Worm (Caenorhabditis elegans) whole organism, L4 larva: ENCODE results near the gene gst-29.
A peak's percentile ranks its signal among the peaks of the same experiment; 100 is the strongest.

ENCODE experiments used
- D1046.2 ChIP-seq: fragments of 200-800 bp; sonication (Bioruptor generic); IDR thresholded peaks from 2 replicates; pipeline ENCODE4 v1.3.6; 2022; ENCODE audit warnings: missing genetic modification characterization, missing compliant biosample characterization
- F10B5.3 ChIP-seq: sonication (generic microtip); optimal IDR thresholded peaks from 2 replicates; lab custom pipeline; 2016; ENCODE audit warnings: mild to moderate bottlenecking, missing genetic modification characterization, missing compliant biosample characterization
- F49E8.2 ChIP-seq: sonication (generic microtip); optimal IDR thresholded peaks from 2 replicates; lab custom pipeline; 2016; ENCODE audit warnings: missing compliant biosample characterization, mild to moderate bottlenecking, missing genetic modification characterization, borderline replicate concordance
- ZK337.2 ChIP-seq: fragments of 200-800 bp; sonication (Bioruptor generic); IDR thresholded peaks from 2 replicates; pipeline ENCODE4 v1.3.6; 2022; ENCODE audit warnings: missing genetic modification reagents, missing genetic modification characterization, missing compliant biosample characterization
- aha-1 ChIP-seq: fragments of 150-350 bp; peaks from one replicate; lab custom pipeline; 2014; ENCODE audit warnings: missing biosample characterization, missing genetic modification characterization
- aly-2 ChIP-seq: sonication (generic microtip); optimal IDR thresholded peaks from 2 replicates; lab custom pipeline; 2018; ENCODE audit warnings: missing biosample characterization, missing genetic modification characterization
- ama-1 ChIP-seq: fragments of 150-350 bp; optimal IDR thresholded peaks from 2 replicates; lab custom pipeline; 2014; ENCODE audit warnings: inconsistent platforms, mixed read lengths
- attf-4 ChIP-seq: sonication (generic microtip); optimal IDR thresholded peaks from 3 replicates; lab custom pipeline; 2017; ENCODE audit warnings: missing biosample characterization, missing genetic modification characterization
- ceh-44 ChIP-seq: fragments of 200-800 bp; sonication (Bioruptor generic); IDR thresholded peaks from 2 replicates; pipeline ENCODE4 v1.3.6; 2022; ENCODE audit warnings: missing genetic modification reagents, missing genetic modification characterization, missing compliant biosample characterization
- ceh-62 ChIP-seq: sonication (generic microtip); optimal IDR thresholded peaks from 2 replicates; lab custom pipeline; 2017; ENCODE audit warnings: missing biosample characterization, missing genetic modification characterization
- ces-1 ChIP-seq: fragments of 150-350 bp; sonication (generic microtip); optimal IDR thresholded peaks from 4 replicates; lab custom pipeline; 2014; ENCODE audit warnings: missing biosample characterization, missing genetic modification reagents, missing genetic modification characterization
- ctbp-1 ChIP-seq: fragments of 200-800 bp; sonication (Bioruptor generic); IDR thresholded peaks from 2 replicates; pipeline ENCODE4 v1.3.6; 2022; ENCODE audit warnings: missing genetic modification reagents, missing genetic modification characterization, missing compliant biosample characterization
- daf-12 ChIP-seq: fragments of 150-350 bp; optimal IDR thresholded peaks from 2 replicates; lab custom pipeline; 2014; ENCODE audit warnings: missing biosample characterization, missing genetic modification reagents, missing genetic modification characterization
- daf-16 ChIP-seq, 3 experiments: sonication (generic microtip); optimal IDR thresholded peaks; 2 replicates each; lab custom pipeline; 2016 to 2017; ENCODE audit warnings: missing genetic modification characterization in 3 of 3, missing genetic modification reagents in 3 of 3, mild to moderate bottlenecking in 2 of 3, missing compliant biosample characterization in 2 of 3, missing biosample characterization in 1 of 3, moderate library complexity in 1 of 3
- daf-8 ChIP-seq: fragments of 200-800 bp; sonication (Bioruptor generic); IDR thresholded peaks from 2 replicates; pipeline ENCODE4 v1.3.6; 2022; ENCODE audit warnings: missing genetic modification characterization, missing compliant biosample characterization
- dmd-9 ChIP-seq: fragments of 200-800 bp; sonication (Bioruptor generic); IDR thresholded peaks from 2 replicates; pipeline ENCODE4 v1.3.6; 2022; ENCODE audit warnings: missing genetic modification reagents, missing genetic modification characterization, missing compliant biosample characterization
- duxl-1 ChIP-seq: sonication (generic microtip); optimal IDR thresholded peaks from 2 replicates; lab custom pipeline; 2016; ENCODE audit warnings: mild to moderate bottlenecking, missing genetic modification characterization, moderate library complexity, missing compliant biosample characterization; ENCODE audit not compliant: poor library complexity
- dve-1 ChIP-seq: sonication (generic microtip); optimal IDR thresholded peaks from 2 replicates; lab custom pipeline; 2017; ENCODE audit warnings: antibody characterized with exemption, mild to moderate bottlenecking, missing genetic modification characterization, missing compliant biosample characterization; ENCODE audit not compliant: insufficient read depth
- egl-43 ChIP-seq: fragments of 200-800 bp; sonication (Bioruptor generic); IDR thresholded peaks from 2 replicates; pipeline ENCODE4 v1.3.6; 2022; ENCODE audit warnings: missing genetic modification reagents, missing genetic modification characterization, missing compliant biosample characterization
- gei-8 ChIP-seq: fragments of 200-800 bp; sonication (Bioruptor generic); optimal IDR thresholded peaks from 2 replicates; lab custom pipeline; 2018; ENCODE audit warnings: mild to moderate bottlenecking, missing genetic modification characterization, missing compliant biosample characterization
- jun-1 ChIP-seq: fragments of 150-350 bp; optimal IDR thresholded peaks from 2 replicates; lab custom pipeline; 2014; ENCODE audit warnings: missing biosample characterization, missing genetic modification reagents, missing genetic modification characterization
- lin-1 ChIP-seq: fragments of 200-800 bp; sonication (Bioruptor generic); IDR thresholded peaks from 2 replicates; pipeline ENCODE4 v1.3.6; 2022; ENCODE audit warnings: missing genetic modification reagents, missing genetic modification characterization, missing compliant biosample characterization
- lin-13 ChIP-seq: fragments of 150-350 bp; optimal IDR thresholded peaks from 2 replicates; lab custom pipeline; 2014; ENCODE audit warnings: missing biosample characterization, missing genetic modification reagents, missing genetic modification characterization
- lin-15B ChIP-seq: fragments of 150-350 bp; sonication (generic microtip); optimal IDR thresholded peaks from 3 replicates; lab custom pipeline; 2014; ENCODE audit warnings: missing biosample characterization, missing genetic modification characterization
- lin-38 ChIP-seq: fragments of 200-800 bp; sonication (Bioruptor generic); IDR thresholded peaks from 2 replicates; pipeline ENCODE4 v1.3.6; 2022; ENCODE audit warnings: missing genetic modification reagents, missing genetic modification characterization, missing compliant biosample characterization
- lir-3 ChIP-seq: sonication (generic microtip); optimal IDR thresholded peaks from 2 replicates; lab custom pipeline; 2016; ENCODE audit warnings: mild to moderate bottlenecking, missing genetic modification characterization, missing compliant biosample characterization
- mdl-1 ChIP-seq, 2 experiments: fragments of 150-350 bp in 1 of 2; sonication (generic microtip) in 1 of 2; optimal IDR thresholded peaks; 2 replicates each; lab custom pipeline; 2014 to 2017; ENCODE audit warnings: missing biosample characterization in 2 of 2, missing genetic modification characterization in 2 of 2
- mep-1 ChIP-seq: fragments of 150-350 bp; sonication (generic microtip); optimal IDR thresholded peaks from 3 replicates; lab custom pipeline; 2014; ENCODE audit warnings: missing biosample characterization, missing genetic modification characterization
- mxl-3 ChIP-seq: fragments of 200-800 bp; sonication (Bioruptor generic); optimal IDR thresholded peaks from 2 replicates; lab custom pipeline; 2018; ENCODE audit warnings: mild to moderate bottlenecking, missing genetic modification characterization, missing compliant biosample characterization
- nhr-10 ChIP-seq: fragments of 150-350 bp; optimal IDR thresholded peaks from 2 replicates; lab custom pipeline; 2014; ENCODE audit warnings: missing biosample characterization, missing genetic modification characterization
- nhr-25 ChIP-seq: sonication (generic microtip); optimal IDR thresholded peaks from 2 replicates; lab custom pipeline; 2017; ENCODE audit warnings: missing genetic modification characterization, mild to moderate bottlenecking, missing compliant biosample characterization, antibody characterized with exemption, moderate library complexity, borderline replicate concordance; ENCODE audit not compliant: insufficient read depth
- nhr-28 ChIP-seq: fragments of 150-350 bp; optimal IDR thresholded peaks from 2 replicates; lab custom pipeline; 2014; ENCODE audit warnings: missing biosample characterization, missing genetic modification characterization
- nhr-42 ChIP-seq: fragments of 200-800 bp; sonication (Bioruptor generic); IDR thresholded peaks from 2 replicates; pipeline ENCODE4 v1.3.6; 2022; ENCODE audit warnings: missing genetic modification characterization, missing compliant biosample characterization
- nhr-48 ChIP-seq: sonication (generic microtip); optimal IDR thresholded peaks from 2 replicates; lab custom pipeline; 2016; ENCODE audit warnings: mild to moderate bottlenecking, missing genetic modification characterization, missing compliant biosample characterization
- nhr-77 ChIP-seq: fragments of 150-350 bp; optimal IDR thresholded peaks from 2 replicates; lab custom pipeline; 2014; ENCODE audit warnings: missing biosample characterization, missing genetic modification characterization
- pha-4 ChIP-seq, 2 experiments: fragments of 150-350 bp in 1 of 2; fragments of 200-800 bp in 1 of 2; sonication (Bioruptor generic) in 1 of 2; IDR thresholded peaks in 1 of 2; optimal IDR thresholded peaks in 1 of 2; 2 replicates each; pipeline versions ENCODE4 v1.3.6 to Lab custom; 2014 to 2022; ENCODE audit warnings: missing genetic modification characterization in 2 of 2, missing genetic modification reagents in 2 of 2, missing biosample characterization in 1 of 2, missing compliant biosample characterization in 1 of 2
- saeg-2 ChIP-seq: fragments of 200-800 bp; sonication (Bioruptor generic); IDR thresholded peaks from 2 replicates; pipeline ENCODE4 v1.3.6; 2022; ENCODE audit warnings: missing genetic modification reagents, missing genetic modification characterization, missing compliant biosample characterization
- set-16 ChIP-seq: fragments of 200-800 bp; sonication (Bioruptor generic); IDR thresholded peaks from 2 replicates; pipeline ENCODE4 v1.3.6; 2022; ENCODE audit warnings: missing genetic modification reagents, missing genetic modification characterization, missing compliant biosample characterization
- unc-130 ChIP-seq: sonication (generic microtip); optimal IDR thresholded peaks from 2 replicates; lab custom pipeline; 2016; ENCODE audit warnings: missing genetic modification reagents, missing genetic modification characterization, missing compliant biosample characterization
- unc-62 ChIP-seq, 3 experiments: fragments of 150-350 bp in 1 of 3; sonication (generic microtip); optimal IDR thresholded peaks in 2 of 3; peaks in 1 of 3; 1 replicate in 1 of 3; 2 replicates in 2 of 3; lab custom pipeline; 2014 to 2017; ENCODE audit warnings: missing biosample characterization in 3 of 3, missing genetic modification characterization in 3 of 3, missing genetic modification reagents in 3 of 3, missing genotype in 1 of 3
- zag-1 ChIP-seq: fragments of 150-350 bp; optimal IDR thresholded peaks from 2 replicates; lab custom pipeline; 2014; ENCODE audit warnings: missing biosample characterization, missing genetic modification characterization
- zip-11 ChIP-seq: fragments of 200-800 bp; sonication (Bioruptor generic); IDR thresholded peaks from 2 replicates; pipeline ENCODE4 v1.3.6; 2022; ENCODE audit warnings: missing genetic modification characterization, missing compliant biosample characterization

gst-29 gene

ce11 chrII:15169811-15170282 lies at the start of gene gst-29:
gst-29 (minus strand) TSS chrII:15169861.
- TF ChIP-seq lir-3 (tag; lab: Kevin White, UChicago) (no peak), mdl-1 (tag; optimal IDR thresholded peaks at IDR 0.05; lab: Kevin White, UChicago) (no peak), attf-4 (tag; lab: Kevin White, UChicago) (no peak), nhr-48 (tag; lab: Kevin White, UChicago) (no peak), lin-38 (no peak), aly-2 (tag; lab: Kevin White, UChicago) (no peak), dve-1 (tag; lab: Kevin White, UChicago) (peak; percentile 63), dmd-9 (GFP tag; lab: Robert Waterston, UW) (no peak), jun-1 (no peak), daf-16 (GFP tag; optimal IDR thresholded peaks at IDR 0.05; lab: Kevin White, UChicago) (no peak), daf-16 (tag; optimal IDR thresholded peaks at IDR 0.05; lab: Kevin White, UChicago) (peak; percentile 100), nhr-77 (tag; lab: Kevin White, UChicago) (peak; percentile 53), mep-1 (no peak), ceh-62 (tag; lab: Kevin White, UChicago) (no peak), saeg-2 (GFP tag; lab: Robert Waterston, UW) (no peak), nhr-28 (tag; lab: Kevin White, UChicago) (peak; percentile 69)

- TF ChIP-seq daf-16 (GFP tag; optimal IDR thresholded peaks at IDR 0.05; lab: Kevin White, UChicago) (no peak), daf-16 (tag; optimal IDR thresholded peaks at IDR 0.05; lab: Kevin White, UChicago) (peak; percentile 6), F49E8.2 (no peak), unc-62 (GFP tag; optimal IDR thresholded peaks at IDR 0.05 in 1 of 2; lab: Kevin White, UChicago) (peak in 1 of 2 experiments; percentile 40), unc-62 (tag; optimal IDR thresholded peaks at IDR 0.05; lab: Kevin White, UChicago) (no peak), lin-13 (GFP tag; lab: Kevin White, UChicago) (no peak), zip-11 (GFP tag; lab: Robert Waterston, UW) (no peak), ama-1 (lab: Kevin White, UChicago) (peak; percentile 37)
These were observed 49.4 kb upstream of the gst-29 start for ce11 chrII:15219033-15219432.

DNA sequence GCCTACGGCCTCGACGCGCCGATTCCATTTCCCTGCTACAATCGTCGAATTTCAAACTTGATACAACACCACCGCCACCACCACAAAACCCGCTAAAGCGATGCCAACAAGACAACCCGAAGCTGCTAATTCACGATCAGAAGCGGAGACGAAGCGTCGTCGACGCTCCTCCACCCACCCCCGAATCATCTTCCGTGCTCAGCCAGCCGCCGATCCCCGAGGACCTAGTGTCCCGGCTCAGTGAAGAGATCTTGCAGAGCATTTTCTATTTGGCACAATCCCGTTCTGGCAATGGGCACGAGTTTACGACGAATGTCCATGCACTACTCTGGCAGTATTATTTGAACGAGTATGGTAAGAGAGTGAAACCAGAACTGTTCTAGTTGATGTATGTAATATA lies 48.9 kb upstream of the gst-29 start:
- TF ChIP-seq D1046.2 (GFP tag; lab: Robert Waterston, UW): no peak
- peak; percentile 26; the same call in 1 of the 2 replicates for TF ChIP-seq nhr-42
- TF ChIP-seq nhr-25: no peak
- TF ChIP-seq ceh-44 (GFP tag; lab: Robert Waterston, UW): no peak
- no peak for TF ChIP-seq daf-12 (tag; lab: Kevin White, UChicago)
- no peak for TF ChIP-seq pha-4 (GFP tag; IDR thresholded peaks at IDR 0.05; lab: Robert Waterston, UW)
- TF ChIP-seq pha-4 (tag; optimal IDR thresholded peaks at IDR 0.05; lab: Kevin White, UChicago): no peak
- TF ChIP-seq F10B5.3: no peak
- TF ChIP-seq duxl-1: no peak
- peak; percentile 5 for TF ChIP-seq aha-1 (tag; lab: Kevin White, UChicago)
- peak; percentile 70; the same call in 1 of the 2 replicates for TF ChIP-seq set-16 (GFP tag; lab: Robert Waterston, UW)
- TF ChIP-seq, all 104 proteins: peak for 3

- TF ChIP-seq F10B5.3 (no peak), daf-8 (GFP tag; lab: Robert Waterston, UW) (no peak), duxl-1 (no peak), gei-8 (GFP tag; lab: Kevin White, UChicago) (no peak), ama-1 (lab: Kevin White, UChicago) (no peak), lin-1 (no peak), ctbp-1 (no peak), set-16 (GFP tag; lab: Robert Waterston, UW) (peak; percentile 97), nhr-10 (tag; lab: Kevin White, UChicago) (no peak), ZK337.2 (GFP tag; lab: Robert Waterston, UW) (0 out of 2 replicates have a peak, but pooled peaks have one; percentile 27), mxl-3 (peak; percentile 18), daf-16 (GFP tag; optimal IDR thresholded peaks at IDR 0.05; lab: Kevin White, UChicago) (no peak), daf-16 (tag; optimal IDR thresholded peaks at IDR 0.05; lab: Kevin White, UChicago) (no peak), pha-4 (GFP tag; IDR thresholded peaks at IDR 0.05; lab: Robert Waterston, UW) (peak; percentile 71; the same call in 1 of the 2 replicates), pha-4 (tag; optimal IDR thresholded peaks at IDR 0.05; lab: Kevin White, UChicago) (no peak), egl-43 (GFP tag; lab: Robert Waterston, UW) (0 out of 2 replicates have a peak, but pooled peaks have one; percentile 26), mdl-1 (tag; optimal IDR thresholded peaks at IDR 0.05; lab: Kevin White, UChicago) (no peak), lin-15B (tag; lab: Kevin White, UChicago) (no peak), unc-130 (GFP tag; lab: Kevin White, UChicago) (no peak), nhr-42 (peak; percentile 53; the same call in 1 of the 2 replicates), ces-1 (GFP tag; lab: Kevin White, UChicago) (no peak), nhr-28 (tag; lab: Kevin White, UChicago) (no peak), zag-1 (no peak), saeg-2 (GFP tag; lab: Robert Waterston, UW) (no peak), ceh-44 (GFP tag; lab: Robert Waterston, UW) (no peak)
These were observed 48.3 kb upstream of the gst-29 start for ce11 chrII:15217949-15218348.
